Fruit fly (Drosophila melanogaster) S2 (cell line): ENCODE measurements around the gene CG9171.

Source experiments
- CG8478 ChIP-seq: fragments of >200 bp; optimal IDR thresholded peaks from 2 replicates; lab custom pipeline; 2018
- CTCF ChIP-seq, 2 experiments: fragments of >200 bp; optimal IDR thresholded peaks; 2 replicates each; lab custom pipeline; 2018

DNA sequence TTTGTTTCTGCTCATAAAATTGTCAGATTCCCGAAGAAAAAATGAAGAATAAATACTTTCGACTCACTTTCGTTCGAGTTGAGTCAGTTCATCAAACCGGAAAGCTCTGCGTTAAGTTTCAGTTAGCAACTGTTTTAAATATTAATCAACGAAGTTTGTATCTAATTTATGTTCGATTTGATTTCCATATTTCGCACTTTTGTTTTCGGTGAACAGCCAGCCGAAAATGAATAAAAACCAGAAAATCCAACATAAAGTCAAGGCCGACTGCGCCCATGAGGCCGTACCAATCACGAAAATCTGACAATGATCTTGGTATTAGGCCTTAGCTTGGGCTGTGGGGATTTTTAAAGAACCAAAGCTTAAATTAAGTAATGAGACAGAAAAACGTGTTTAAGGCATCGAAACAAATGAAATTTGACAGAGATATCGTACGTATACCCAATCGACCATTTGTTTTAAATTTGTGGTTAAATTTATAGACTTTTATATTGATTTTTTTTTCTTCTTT lies 33.5 kb downstream of the CG9171 start:
- TF ChIP-seq CG8478 (lab: Kevin White, UChicago), result no peak
- no peak for TF ChIP-seq CTCF (optimal IDR thresholded peaks at IDR 0.05; lab: Kevin White, UChicago)
